Worm (Caenorhabditis elegans): ENCODE data around the gene H05C05.1.

H05C05.1 gene

DNA sequence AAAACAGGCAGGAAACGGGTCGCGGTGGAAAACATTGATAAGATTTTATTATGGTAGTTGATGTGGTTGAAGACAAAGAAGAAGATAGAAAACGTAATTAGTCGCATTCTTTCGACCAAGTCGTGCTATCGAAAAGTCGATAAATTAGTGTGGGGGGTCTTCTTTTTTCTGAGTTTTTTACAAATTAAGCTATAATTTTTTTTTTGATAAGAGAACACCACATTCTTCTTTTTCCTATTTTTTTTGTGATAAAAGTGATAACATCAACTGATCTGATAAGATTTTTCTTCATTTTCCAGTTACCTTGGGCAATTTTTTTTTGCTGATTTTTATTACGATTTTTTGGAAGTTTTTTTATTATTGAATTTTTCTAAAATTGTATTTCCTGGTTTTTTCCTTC is 34.0 kb downstream of the H05C05.1 start:
- peak; percentile 87 for TF ChIP-seq tra-1 (GFP tag; IDR thresholded peaks at IDR 0.05)
- peak; percentile 12 for TF ChIP-seq nhr-28 (tag; optimal IDR thresholded peaks at IDR 0.05)
- TF ChIP-seq nhr-102 (tag; optimal IDR thresholded peaks at IDR 0.05), result no peak

- TF ChIP-seq nhr-77 (tag; optimal IDR thresholded peaks at IDR 0.05) (no peak), T20F7.1 (GFP tag; optimal IDR thresholded peaks at IDR 0.05) (no peak), fos-1 (tag; optimal IDR thresholded peaks at IDR 0.05) (no peak), aha-1 (tag) (peak; percentile 79)
Observed at ce11 chrIII:2982109-2982508, 35.2 kb downstream of the H05C05.1 start, which contains the start of gene Y55D5A.1. Gene Y55D5A.1 (plus strand): TSS chrIII:2982409.

DNA sequence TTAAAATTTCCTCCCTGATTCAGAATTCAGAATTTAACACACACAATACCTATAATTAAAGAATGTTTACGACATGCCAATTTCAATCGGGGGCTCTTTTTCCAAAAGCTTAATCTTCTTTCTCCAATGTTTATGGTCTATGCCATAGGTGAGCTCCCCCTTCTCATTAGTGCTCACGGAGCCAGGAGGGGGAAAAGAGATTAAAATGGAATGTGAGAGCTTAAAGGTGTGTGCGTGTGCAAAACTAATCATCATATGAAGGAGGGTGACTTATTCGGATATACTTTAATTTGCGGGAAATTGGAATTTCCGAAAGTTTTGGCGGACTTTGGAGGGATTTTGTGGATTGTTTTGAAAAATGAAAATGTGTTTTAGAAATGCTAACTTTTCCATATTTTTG is 36.1 kb downstream of the H05C05.1 start:
- TF ChIP-seq ceh-62 (tag; optimal IDR thresholded peaks at IDR 0.05), result no peak
- TF ChIP-seq lir-3 (tag; optimal IDR thresholded peaks at IDR 0.05), result no peak
- no peak for TF ChIP-seq cey-2 (tag; optimal IDR thresholded peaks at IDR 0.05; ENCODE audit: borderline replicate concordance, insufficient read depth)
- no peak for TF ChIP-seq daf-19 (GFP tag; conservative IDR thresholded peaks at IDR 0.05)
- no peak for TF ChIP-seq lin-39 (tag; optimal IDR thresholded peaks at IDR 0.05)
- no peak for TF ChIP-seq T20F7.1 (GFP tag; optimal IDR thresholded peaks at IDR 0.05)
- TF ChIP-seq zfp-3 (GFP tag; conservative IDR thresholded peaks at IDR 0.05), result no peak
- no peak for TF ChIP-seq lim-7 (GFP tag; IDR thresholded peaks at IDR 0.05)
- TF ChIP-seq pqm-1 (tag; optimal IDR thresholded peaks at IDR 0.05), result no peak

DNA sequence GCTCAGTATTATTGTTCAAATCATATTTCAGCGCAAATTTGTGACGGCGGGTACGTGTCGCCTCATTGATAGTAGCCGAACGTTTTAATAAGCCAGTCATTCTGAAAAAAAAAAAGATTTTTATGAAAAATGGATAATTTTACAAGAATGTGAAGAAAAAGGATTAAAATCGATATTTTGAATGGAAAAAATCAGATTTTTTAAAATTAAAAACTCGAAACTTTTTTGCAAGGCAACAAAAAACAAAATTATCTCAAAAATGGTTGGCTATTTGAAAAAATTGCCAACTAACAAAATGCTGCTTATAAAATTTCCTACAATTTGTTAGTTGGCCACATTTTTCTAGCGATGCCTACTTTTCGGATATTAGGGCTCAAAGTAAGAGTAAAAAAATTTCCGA is 43.0 kb downstream of the H05C05.1 start, which contains the start of gene Y55D5A.4:
Gene Y55D5A.4 (minus strand): TSS at position 101 of the 400 bp plus-strand sequence.
- TF ChIP-seq dmd-9 (GFP tag; IDR thresholded peaks at IDR 0.05) (no peak), attf-4 (tag; optimal IDR thresholded peaks at IDR 0.05) (no peak), hmg-1.1 (GFP tag; IDR thresholded peaks at IDR 0.05) (no peak), Y5F2A.4 (GFP tag; optimal IDR thresholded peaks at IDR 0.05) (no peak), D1046.2 (GFP tag; IDR thresholded peaks at IDR 0.05) (no peak), ztf-7 (tag; optimal IDR thresholded peaks at IDR 0.05) (no peak), F44E2.7 (GFP tag; IDR thresholded peaks at IDR 0.05) (no peak), dmd-6 (GFP tag; IDR thresholded peaks at IDR 0.05) (no peak), dve-1 (tag; optimal IDR thresholded peaks at IDR 0.05; ENCODE audit: insufficient read depth) (no peak), spr-3 (GFP tag; optimal IDR thresholded peaks at IDR 0.05) (no peak), R02D3.7 (tag; optimal IDR thresholded peaks at IDR 0.05) (no peak)

DNA sequence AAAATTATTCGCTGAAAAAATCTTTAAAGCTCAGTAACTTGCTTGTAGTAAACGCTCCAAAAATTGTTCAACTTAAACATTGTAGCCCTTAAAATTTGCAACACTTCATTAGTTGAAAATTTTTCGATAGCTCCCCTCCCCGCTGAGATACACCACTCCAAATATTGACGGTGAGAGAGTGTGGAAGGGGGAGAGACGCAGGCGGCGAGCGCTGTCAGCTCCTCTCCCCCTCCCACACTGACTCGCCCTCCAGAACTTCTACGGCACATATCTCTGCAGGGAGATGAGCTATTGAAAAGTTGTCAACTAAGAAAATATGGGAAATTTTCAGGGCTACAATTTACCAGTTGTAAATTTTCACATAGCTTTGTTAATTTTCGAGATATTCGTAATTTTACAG is 45.3 kb downstream of the H05C05.1 start:
- TF ChIP-seq unc-62 (GFP tag; optimal IDR thresholded peaks at IDR 0.05 in 1 of 2), result peak in 1 of 2 experiments; percentile 79
- TF ChIP-seq unc-62 (tag; optimal IDR thresholded peaks at IDR 0.05), result no peak
- no peak for TF ChIP-seq hmg-1.1 (GFP tag; IDR thresholded peaks at IDR 0.05)
- no peak for TF ChIP-seq zip-2 (tag; optimal IDR thresholded peaks at IDR 0.05)
- TF ChIP-seq sdz-12 (GFP tag; optimal IDR thresholded peaks at IDR 0.05), result no peak
- no peak for TF ChIP-seq lsy-2 (tag; optimal IDR thresholded peaks at IDR 0.05)
- TF ChIP-seq aly-2 (tag; optimal IDR thresholded peaks at IDR 0.05), result no peak
- no peak for TF ChIP-seq snpc-1.2 (GFP tag; IDR thresholded peaks at IDR 0.05)
- TF ChIP-seq lin-1 (GFP tag; IDR thresholded peaks at IDR 0.05), result no peak
- TF ChIP-seq lim-7 (GFP tag; IDR thresholded peaks at IDR 0.05), result no peak
- no peak for TF ChIP-seq nhr-111 (GFP tag; optimal IDR thresholded peaks at IDR 0.05)
- TF ChIP-seq nhr-102 (tag; optimal IDR thresholded peaks at IDR 0.05), result no peak
- TF ChIP-seq dmd-6 (GFP tag; IDR thresholded peaks at IDR 0.05), result no peak
- no peak for TF ChIP-seq Y75B8A.6 (GFP tag; IDR thresholded peaks at IDR 0.05)
- peak; percentile 36 for TF ChIP-seq set-16 (GFP tag; IDR thresholded peaks at IDR 0.05)

Measured in whole organism, L4 larva.